Worm (Caenorhabditis elegans) whole organism, L1 larva: ENCODE measurements around the gene acs-20.

Source experiments
- C16A3.4 ChIP-seq: fragments of 150-350 bp; optimal IDR thresholded peaks from 2 replicates; lab custom pipeline; 2014; ENCODE audit warnings: missing biosample characterization, missing genetic modification characterization
- C34B4.2 ChIP-seq: sonication (generic microtip); optimal IDR thresholded peaks from 2 replicates; lab custom pipeline; 2017; ENCODE audit warnings: mild to moderate bottlenecking, missing genetic modification characterization, missing compliant biosample characterization
- F16B12.6 ChIP-seq: fragments of 150-350 bp; optimal IDR thresholded peaks from 2 replicates; lab custom pipeline; 2014; ENCODE audit warnings: missing biosample characterization, missing genetic modification characterization
- Y116A8C.19 ChIP-seq: sonication (generic microtip); optimal IDR thresholded peaks from 2 replicates; lab custom pipeline; 2016; ENCODE audit warnings: missing compliant biosample characterization, missing genetic modification characterization, borderline replicate concordance
- aha-1 ChIP-seq: fragments of 150-350 bp; optimal IDR thresholded peaks from 2 replicates; lab custom pipeline; 2014; ENCODE audit warnings: missing biosample characterization, missing genetic modification characterization
- aly-2 ChIP-seq: fragments of 150-350 bp; optimal IDR thresholded peaks from 2 replicates; lab custom pipeline; 2014; ENCODE audit warnings: missing biosample characterization, missing genetic modification characterization
- ama-1 ChIP-seq: fragments of 150-350 bp; optimal IDR thresholded peaks from 2 replicates; lab custom pipeline; 2014
- blmp-1 ChIP-seq: fragments of 150-350 bp; optimal IDR thresholded peaks from 2 replicates; lab custom pipeline; 2014; ENCODE audit warnings: missing biosample characterization, missing genetic modification characterization
- ceh-63 ChIP-seq: fragments of 200-800 bp; sonication (Bioruptor generic); optimal IDR thresholded peaks from 2 replicates; lab custom pipeline; 2018; ENCODE audit warnings: mild to moderate bottlenecking, missing genetic modification characterization, missing compliant biosample characterization
- ceh-88 ChIP-seq: fragments of 200-800 bp; sonication (Bioruptor generic); IDR thresholded peaks from 2 replicates; pipeline ENCODE4 v1.3.6; 2022; ENCODE audit warnings: missing genetic modification characterization, missing compliant biosample characterization
- ces-1 ChIP-seq: fragments of 150-350 bp; optimal IDR thresholded peaks from 2 replicates; lab custom pipeline; 2014; ENCODE audit warnings: missing biosample characterization, missing genetic modification reagents, missing genetic modification characterization
- dsc-1 ChIP-seq: sonication (generic microtip); optimal IDR thresholded peaks from 2 replicates; lab custom pipeline; 2016; ENCODE audit warnings: mild to moderate bottlenecking, missing genetic modification characterization, missing compliant biosample characterization
- efl-3 ChIP-seq: fragments of 200-800 bp; sonication (Bioruptor generic); optimal IDR thresholded peaks from 2 replicates; lab custom pipeline; 2018; ENCODE audit warnings: mild to moderate bottlenecking, missing genetic modification characterization, missing compliant biosample characterization
- egl-13 ChIP-seq: sonication (generic microtip); optimal IDR thresholded peaks from 2 replicates; lab custom pipeline; 2016; ENCODE audit warnings: missing genotype, missing genetic modification reagents, missing genetic modification characterization, missing compliant biosample characterization
- fkh-10 ChIP-seq: sonication (generic microtip); optimal IDR thresholded peaks from 2 replicates; lab custom pipeline; 2017; ENCODE audit warnings: missing biosample characterization, missing genetic modification reagents, missing genetic modification characterization
- fkh-8 ChIP-seq: sonication (generic microtip); optimal IDR thresholded peaks from 2 replicates; lab custom pipeline; 2016; ENCODE audit warnings: mild to moderate bottlenecking, missing genetic modification characterization, missing compliant biosample characterization
- fos-1 ChIP-seq: fragments of 150-350 bp; optimal IDR thresholded peaks from 2 replicates; lab custom pipeline; 2014; ENCODE audit warnings: missing biosample characterization, missing genetic modification characterization
- grh-1 ChIP-seq: fragments of 200-800 bp; sonication (Bioruptor generic); IDR thresholded peaks from 2 replicates; pipeline ENCODE4 v1.3.6; 2022; ENCODE audit warnings: missing genetic modification reagents, missing genetic modification characterization, missing compliant biosample characterization
- hlh-17 ChIP-seq: fragments of 200-800 bp; sonication (Bioruptor generic); optimal IDR thresholded peaks from 2 replicates; lab custom pipeline; 2018; ENCODE audit warnings: missing genetic modification characterization, mild to moderate bottlenecking, missing compliant biosample characterization, moderate library complexity, borderline replicate concordance
- hlh-4 ChIP-seq: sonication (generic microtip); optimal IDR thresholded peaks from 2 replicates; lab custom pipeline; 2016; ENCODE audit warnings: mild to moderate bottlenecking, missing genetic modification characterization, missing compliant biosample characterization
- hpl-2 ChIP-seq: fragments of 150-350 bp; optimal IDR thresholded peaks from 2 replicates; lab custom pipeline; 2014; ENCODE audit warnings: missing biosample characterization, missing genetic modification reagents, missing genetic modification characterization
- isw-1 ChIP-seq: fragments of 200-800 bp; sonication (Bioruptor generic); IDR thresholded peaks from 2 replicates; pipeline ENCODE4 v1.3.6; 2022; ENCODE audit warnings: missing genetic modification characterization, missing compliant biosample characterization
- lin-13 ChIP-seq: fragments of 150-350 bp; optimal IDR thresholded peaks from 2 replicates; lab custom pipeline; 2014; ENCODE audit warnings: missing biosample characterization, missing genetic modification reagents, missing genetic modification characterization
- lin-14 ChIP-seq: fragments of 200-800 bp; sonication (Bioruptor generic); optimal IDR thresholded peaks from 2 replicates; lab custom pipeline; 2018; ENCODE audit warnings: mild to moderate bottlenecking, missing genetic modification characterization, moderate library complexity, missing compliant biosample characterization
- lin-15B ChIP-seq: fragments of 150-350 bp; sonication (generic microtip); optimal IDR thresholded peaks from 3 replicates; lab custom pipeline; 2014; ENCODE audit warnings: missing biosample characterization, missing genetic modification characterization
- lin-39 ChIP-seq: fragments of 150-350 bp; optimal IDR thresholded peaks from 2 replicates; lab custom pipeline; 2014; ENCODE audit warnings: missing biosample characterization, missing genetic modification reagents, missing genetic modification characterization
- lsy-2 ChIP-seq, 2 experiments: fragments of 150-350 bp; optimal IDR thresholded peaks; 2 replicates each; lab custom pipeline; 2014; ENCODE audit warnings: missing biosample characterization in 2 of 2, missing genetic modification characterization in 2 of 2
- mab-9 ChIP-seq: fragments of 200-800 bp; sonication (Bioruptor generic); IDR thresholded peaks from 2 replicates; pipeline ENCODE4 v1.3.6; 2022; ENCODE audit warnings: missing genetic modification reagents, missing genetic modification characterization, missing compliant biosample characterization
- mep-1 ChIP-seq: fragments of 150-350 bp; optimal IDR thresholded peaks from 2 replicates; lab custom pipeline; 2014; ENCODE audit warnings: missing biosample characterization, missing genetic modification characterization
- nhr-12 ChIP-seq: sonication (generic microtip); optimal IDR thresholded peaks from 2 replicates; lab custom pipeline; 2017; ENCODE audit warnings: missing biosample characterization, missing genetic modification characterization
- nhr-19 ChIP-seq: fragments of 200-800 bp; sonication (Bioruptor generic); conservative IDR thresholded peaks from 2 replicates; pipeline ENCODE4 v1.3.6; 2022; ENCODE audit warnings: missing genetic modification characterization, missing compliant biosample characterization
- nhr-20 ChIP-seq: sonication (generic microtip); optimal IDR thresholded peaks from 2 replicates; lab custom pipeline; 2016; ENCODE audit warnings: mild to moderate bottlenecking, missing genetic modification characterization, missing compliant biosample characterization
- nhr-28 ChIP-seq: fragments of 150-350 bp; optimal IDR thresholded peaks from 2 replicates; lab custom pipeline; 2014; ENCODE audit warnings: missing biosample characterization, missing genetic modification characterization
- nhr-71 ChIP-seq: sonication (generic microtip); optimal IDR thresholded peaks from 2 replicates; lab custom pipeline; 2016; ENCODE audit warnings: mild to moderate bottlenecking, missing genetic modification characterization, moderate library complexity, missing compliant biosample characterization
- nhr-77 ChIP-seq: fragments of 150-350 bp; optimal IDR thresholded peaks from 2 replicates; lab custom pipeline; 2014; ENCODE audit warnings: missing biosample characterization, missing genetic modification characterization
- nhr-84 ChIP-seq: sonication (generic microtip); optimal IDR thresholded peaks from 2 replicates; lab custom pipeline; 2017; ENCODE audit warnings: missing biosample characterization, missing genetic modification characterization
- nhr-85 ChIP-seq: sonication (generic microtip); peaks from one replicate; lab custom pipeline; 2016; ENCODE audit warnings: missing genetic modification characterization, inconsistent platforms, missing compliant biosample characterization
- nhr-90 ChIP-seq: sonication (generic microtip); optimal IDR thresholded peaks from 2 replicates; lab custom pipeline; 2016; ENCODE audit warnings: mild to moderate bottlenecking, missing genetic modification characterization, missing compliant biosample characterization; ENCODE audit not compliant: poor library complexity
- pag-3 ChIP-seq: sonication (generic microtip); optimal IDR thresholded peaks from 2 replicates; lab custom pipeline; 2017; ENCODE audit warnings: missing genetic modification characterization, mild to moderate bottlenecking, missing compliant biosample characterization, antibody characterized with exemption, borderline replicate concordance; ENCODE audit not compliant: insufficient read depth
- pqm-1 ChIP-seq: sonication (generic microtip); optimal IDR thresholded peaks from 3 replicates; lab custom pipeline; 2017; ENCODE audit warnings: missing biosample characterization, missing genetic modification characterization
- skn-1 ChIP-seq: fragments of 150-350 bp; optimal IDR thresholded peaks from 2 replicates; lab custom pipeline; 2014; ENCODE audit warnings: missing biosample characterization, missing genetic modification characterization
- snpc-4 ChIP-seq: fragments of 150-350 bp; optimal IDR thresholded peaks from 2 replicates; lab custom pipeline; 2014; ENCODE audit warnings: missing biosample characterization, missing genetic modification characterization
- snu-23 ChIP-seq: sonication (generic microtip); optimal IDR thresholded peaks from 2 replicates; lab custom pipeline; 2016; ENCODE audit warnings: missing genetic modification characterization, missing compliant biosample characterization
- sup-37 ChIP-seq: fragments of 200-800 bp; sonication (Bioruptor generic); optimal IDR thresholded peaks from 2 replicates; lab custom pipeline; 2018; ENCODE audit warnings: mild to moderate bottlenecking, missing genetic modification characterization, missing compliant biosample characterization
- tbx-2 ChIP-seq: sonication (generic microtip); optimal IDR thresholded peaks from 2 replicates; lab custom pipeline; 2016; ENCODE audit warnings: missing genetic modification characterization, missing compliant biosample characterization
- tlp-1 ChIP-seq: fragments of 150-350 bp; optimal IDR thresholded peaks from 2 replicates; lab custom pipeline; 2014; ENCODE audit warnings: missing biosample characterization, missing genetic modification characterization
- unc-62 ChIP-seq: fragments of 150-350 bp; optimal IDR thresholded peaks from 2 replicates; lab custom pipeline; 2014; ENCODE audit warnings: missing biosample characterization, missing genetic modification reagents, missing genetic modification characterization
- unc-86 ChIP-seq: sonication (generic microtip); optimal IDR thresholded peaks from 2 replicates; lab custom pipeline; 2016; ENCODE audit warnings: missing genetic modification characterization, missing compliant biosample characterization
- vab-15 ChIP-seq: sonication (generic microtip); optimal IDR thresholded peaks from 2 replicates; lab custom pipeline; 2017; ENCODE audit warnings: missing genotype, mild to moderate bottlenecking, missing genetic modification characterization, missing compliant biosample characterization
- xbp-1 ChIP-seq: sonication (generic microtip); optimal IDR thresholded peaks from 2 replicates; lab custom pipeline; 2016; ENCODE audit warnings: missing genetic modification characterization, missing compliant biosample characterization
- ztf-4 ChIP-seq: fragments of 150-350 bp; optimal IDR thresholded peaks from 2 replicates; lab custom pipeline; 2014; ENCODE audit warnings: missing biosample characterization, missing genetic modification characterization

acs-20 gene

DNA sequence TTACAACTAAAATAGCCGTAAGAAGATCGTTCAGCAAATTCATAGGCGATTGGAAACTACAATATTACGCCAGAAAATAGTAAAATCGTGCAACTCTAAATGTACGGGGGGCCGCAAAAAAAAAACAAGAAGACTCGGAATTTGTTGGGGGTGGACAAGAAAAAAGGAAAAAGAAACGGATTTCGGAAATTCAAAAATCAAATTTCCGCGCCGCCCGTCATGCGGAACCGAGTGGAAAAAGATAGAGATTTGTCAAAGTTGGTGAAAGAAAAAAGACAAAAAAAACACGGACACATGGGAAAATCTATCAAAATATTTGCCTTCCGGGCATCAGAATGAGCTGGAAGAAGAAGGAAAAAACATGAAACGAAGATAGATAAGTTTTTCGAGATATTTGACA, 20.8 kb upstream of the acs-20 start:
- TF ChIP-seq fkh-10 (GFP tag; lab: Kevin White, UChicago) (peak; percentile 74), ces-1 (GFP tag; lab: Kevin White, UChicago) (no peak), lin-14 (GFP tag; lab: Kevin White, UChicago) (peak; percentile 74)
- TF ChIP-seq, all 84 proteins: peak for 2

DNA sequence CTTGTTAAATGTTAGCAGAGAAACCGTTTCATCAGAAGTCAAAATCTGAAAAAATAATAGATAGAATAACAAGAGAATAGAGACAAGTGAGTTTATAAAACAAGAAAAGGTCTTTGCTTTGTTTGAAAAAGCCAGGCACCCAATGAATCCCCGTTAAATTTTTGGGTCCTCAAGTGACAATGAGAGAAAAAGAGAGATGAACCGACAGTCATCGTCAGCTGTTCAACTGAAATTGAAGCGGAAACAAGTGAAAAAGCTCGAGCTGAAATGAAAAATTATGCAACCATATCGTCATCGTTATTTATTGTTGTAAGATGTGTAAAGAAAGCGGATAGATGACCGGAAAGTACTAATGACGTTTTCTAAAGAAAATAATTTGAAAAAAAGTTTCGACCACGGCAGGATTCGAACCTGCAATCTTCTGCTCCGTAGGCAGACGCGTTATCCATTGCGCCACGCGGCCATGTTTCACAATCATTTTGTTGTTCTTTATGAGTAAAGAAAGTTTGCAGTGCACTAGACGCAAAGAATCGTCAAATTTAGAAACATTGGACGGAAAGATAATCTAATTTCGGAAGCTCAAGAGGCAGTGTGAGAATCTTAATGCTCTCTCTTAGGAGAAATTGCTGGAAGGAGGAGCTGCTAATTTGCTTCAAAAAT, 19.2 kb upstream of the acs-20 start, which contains the start of gene F08G5.3:
TSS of gene F08G5.3 (minus strand) at position 51 of the 660 bp plus-strand sequence.
- no peak for TF ChIP-seq aha-1 (tag; lab: Kevin White, UChicago)
- no peak for TF ChIP-seq hlh-4
- TF ChIP-seq nhr-85 (tag; lab: Kevin White, UChicago), result peak; percentile 72
- TF ChIP-seq F16B12.6 (tag; lab: Kevin White, UChicago), result no peak
- TF ChIP-seq nhr-77 (tag; lab: Kevin White, UChicago), result peak; percentile 28
- no peak for TF ChIP-seq nhr-28 (tag; lab: Kevin White, UChicago)
- no peak for TF ChIP-seq unc-62
- TF ChIP-seq hlh-17 (GFP tag; lab: Kevin White, UChicago), result no peak
- no peak for TF ChIP-seq isw-1
- no peak for TF ChIP-seq fkh-8 (tag; lab: Kevin White, UChicago)
- TF ChIP-seq lin-39 (tag; lab: Kevin White, UChicago), result no peak
- TF ChIP-seq hpl-2 (GFP tag; lab: Kevin White, UChicago), result no peak
- peak; percentile 41 for TF ChIP-seq C16A3.4 (tag; lab: Kevin White, UChicago)
- TF ChIP-seq lin-14 (GFP tag; lab: Kevin White, UChicago), result peak; percentile 62
- no peak for TF ChIP-seq skn-1 (tag; lab: Kevin White, UChicago)
- no peak for TF ChIP-seq vab-15 (tag; lab: Kevin White, UChicago)
- TF ChIP-seq ceh-63, result no peak
- no peak for TF ChIP-seq Y116A8C.19 (tag; lab: Kevin White, UChicago)
- TF ChIP-seq ztf-4 (tag; lab: Kevin White, UChicago), result no peak
- TF ChIP-seq nhr-20 (tag; lab: Kevin White, UChicago), result peak; percentile 50
- no peak for TF ChIP-seq efl-3
- TF ChIP-seq lsy-2 (tag; optimal IDR thresholded peaks at IDR 0.05; lab: Kevin White, UChicago), result peak; percentile 30 to 62
- TF ChIP-seq sup-37 (GFP tag; lab: Kevin White, UChicago), result no peak
- no peak for TF ChIP-seq mab-9 (GFP tag; lab: Robert Waterston, UW)
- no peak for TF ChIP-seq pqm-1
- peak; percentile 22; the same call in 1 of the 2 replicates for TF ChIP-seq nhr-19
- peak; percentile 65 for TF ChIP-seq nhr-71 (tag; lab: Kevin White, UChicago)
- no peak for TF ChIP-seq pag-3 (tag; lab: Kevin White, UChicago)
- TF ChIP-seq nhr-84, result no peak
- peak; percentile 21 for TF ChIP-seq mep-1 (tag; lab: Kevin White, UChicago)
- no peak for TF ChIP-seq fkh-10 (GFP tag; lab: Kevin White, UChicago)
- TF ChIP-seq fos-1 (tag; lab: Kevin White, UChicago), result no peak
- no peak for TF ChIP-seq ama-1 (lab: Kevin White, UChicago)
- no peak for TF ChIP-seq egl-13
- no peak for TF ChIP-seq lin-15B (tag; lab: Kevin White, UChicago)
- peak; percentile 56 for TF ChIP-seq dsc-1
- TF ChIP-seq grh-1 (GFP tag; lab: Robert Waterston, UW), result no peak
- TF ChIP-seq C34B4.2 (tag; lab: Kevin White, UChicago), result no peak
- TF ChIP-seq tbx-2, result peak; percentile 29
- peak; percentile 57 for TF ChIP-seq nhr-90
- TF ChIP-seq tlp-1 (tag; lab: Kevin White, UChicago), result no peak
- no peak for TF ChIP-seq nhr-12 (tag; lab: Kevin White, UChicago)
- TF ChIP-seq snu-23, result peak; percentile 62
- no peak for TF ChIP-seq ceh-88 (GFP tag; lab: Robert Waterston, UW)
- TF ChIP-seq aly-2 (tag; lab: Kevin White, UChicago), result no peak
- TF ChIP-seq snpc-4 (tag; lab: Kevin White, UChicago), result no peak
- TF ChIP-seq xbp-1 (tag; lab: Kevin White, UChicago), result peak; percentile 24
- no peak for TF ChIP-seq blmp-1 (tag; lab: Kevin White, UChicago)
- TF ChIP-seq unc-86 (tag; lab: Kevin White, UChicago), result no peak
- no peak for TF ChIP-seq lin-13 (GFP tag; lab: Kevin White, UChicago)
